Fruit fly (Drosophila melanogaster) whole organism, wandering third instar larva: Measurements from ENCODE around the gene Dus1.

Experiments used
- Abd-B ChIP-seq: fragments of >200 bp; optimal IDR thresholded peaks from 2 replicates; lab custom pipeline; 2017; ENCODE audit warnings: missing biosample characterization, missing genetic modification characterization
- CG32264 ChIP-seq: fragments of 200-800 bp; sonication (Bioruptor generic); optimal IDR thresholded peaks from 2 replicates; lab custom pipeline; 2016; ENCODE audit warnings: missing biosample characterization, missing genetic modification characterization
- CG9705 ChIP-seq: fragments of 200-800 bp; sonication (Bioruptor generic); optimal IDR thresholded peaks from 2 replicates; lab custom pipeline; 2018; ENCODE audit warnings: missing biosample characterization, mild to moderate bottlenecking, missing genetic modification characterization
- CrebA ChIP-seq: fragments of 200-800 bp; sonication (Bioruptor generic); optimal IDR thresholded peaks from 2 replicates; lab custom pipeline; 2016; ENCODE audit warnings: missing biosample characterization, mild to moderate bottlenecking, missing genetic modification characterization, borderline replicate concordance
- Dfd ChIP-seq: fragments of >200 bp; optimal IDR thresholded peaks from 2 replicates; lab custom pipeline; 2017; ENCODE audit warnings: missing biosample characterization, missing genetic modification characterization
- Dif ChIP-seq: fragments of 200-275, 200-300 bp; sonication (Bioruptor generic); optimal IDR thresholded peaks from 2 replicates; lab custom pipeline; 2018; ENCODE audit warnings: missing biosample characterization, missing genetic modification characterization; ENCODE audit not compliant: partially characterized antibody
- GATAd ChIP-seq: sonication (Bioruptor generic); optimal IDR thresholded peaks from 2 replicates; lab custom pipeline; 2016; ENCODE audit warnings: missing biosample characterization, missing genetic modification characterization
- HLH106 ChIP-seq: fragments of 200-800 bp; optimal IDR thresholded peaks from 3 replicates; lab custom pipeline; 2019; ENCODE audit warnings: missing biosample characterization, mild to moderate bottlenecking, missing genetic modification characterization, moderate library complexity
- Hnf4 ChIP-seq: fragments of 200-800 bp; sonication (Bioruptor generic); optimal IDR thresholded peaks from 2 replicates; lab custom pipeline; 2016; ENCODE audit warnings: missing biosample characterization, mild to moderate bottlenecking, missing genetic modification characterization
- Hr78 ChIP-seq: fragments of >200 bp; optimal IDR thresholded peaks from 2 replicates; lab custom pipeline; 2017; ENCODE audit warnings: missing biosample characterization, missing genetic modification characterization
- Hr83 ChIP-seq: fragments of 200-300 bp; sonication (Bioruptor generic); optimal IDR thresholded peaks from 2 replicates; lab custom pipeline; 2016; ENCODE audit warnings: missing biosample characterization, mild to moderate bottlenecking, missing genetic modification characterization, moderate library complexity; ENCODE audit not compliant: poor library complexity, severe bottlenecking
- Jra ChIP-seq: sonication (Bioruptor generic); optimal IDR thresholded peaks from 2 replicates; lab custom pipeline; 2016; ENCODE audit warnings: missing biosample characterization, missing genetic modification characterization
- Mio ChIP-seq: sonication (Bioruptor generic); optimal IDR thresholded peaks from 2 replicates; lab custom pipeline; 2016; ENCODE audit warnings: missing biosample characterization, missing genetic modification characterization
- Myc ChIP-seq: fragments of >200 bp; optimal IDR thresholded peaks from 2 replicates; lab custom pipeline; 2017
- N ChIP-seq: fragments of >200 bp; optimal IDR thresholded peaks from 2 replicates; lab custom pipeline; 2018; ENCODE audit warnings: missing biosample characterization, missing external identifiers, missing genetic modification characterization
- OdsH ChIP-seq: fragments of 200-800 bp; sonication (Bioruptor generic); optimal IDR thresholded peaks from 2 replicates; lab custom pipeline; 2016; ENCODE audit warnings: missing biosample characterization, mild to moderate bottlenecking, missing genetic modification characterization
- Rel ChIP-seq, 2 experiments: fragments of 200-800 bp; sonication (Bioruptor generic) in 1 of 2; optimal IDR thresholded peaks; 2 replicates in 1 of 2; 3 replicates in 1 of 2; lab custom pipeline; 2016 to 2019; ENCODE audit warnings: mild to moderate bottlenecking in 2 of 2, missing biosample characterization in 2 of 2, missing genetic modification characterization in 2 of 2, moderate library complexity in 1 of 2
- Sp1 ChIP-seq: fragments of 200-800 bp; sonication (Bioruptor generic); optimal IDR thresholded peaks from 3 replicates; lab custom pipeline; 2019; ENCODE audit warnings: missing biosample characterization, mild to moderate bottlenecking, missing genetic modification characterization, moderate library complexity
- Vsx2 ChIP-seq: fragments of 200-300, 225-300 bp; sonication (Bioruptor generic); optimal IDR thresholded peaks from 2 replicates; lab custom pipeline; 2018; ENCODE audit warnings: missing biosample characterization, missing genetic modification characterization; ENCODE audit not compliant: partially characterized antibody
- br ChIP-seq: fragments of 200-800 bp; sonication (Bioruptor generic); optimal IDR thresholded peaks from 2 replicates; lab custom pipeline; 2016; ENCODE audit warnings: missing biosample characterization, missing genetic modification characterization
- brk ChIP-seq: fragments of 200-800 bp; sonication (Bioruptor generic); optimal IDR thresholded peaks from 2 replicates; lab custom pipeline; 2016; ENCODE audit warnings: missing biosample characterization, mild to moderate bottlenecking, missing genetic modification characterization
- dl ChIP-seq, 2 experiments: fragments of 175-275, 200-275 bp in 1 of 2; fragments of 200-275 bp in 1 of 2; sonication (Bioruptor generic); optimal IDR thresholded peaks; lab custom pipeline; 2018; ENCODE audit warnings: mild to moderate bottlenecking in 2 of 2, missing biosample characterization in 2 of 2, missing genetic modification characterization in 2 of 2, moderate library complexity in 2 of 2; ENCODE audit not compliant: partially characterized antibody in 2 of 2, insufficient read depth in 1 of 2
- dmrt93B ChIP-seq: fragments of 200-800 bp; sonication (Bioruptor generic); optimal IDR thresholded peaks from 2 replicates; lab custom pipeline; 2018; ENCODE audit warnings: missing biosample characterization, mild to moderate bottlenecking, missing genetic modification characterization
- dsf ChIP-seq: sonication (Bioruptor generic); optimal IDR thresholded peaks from 2 replicates; lab custom pipeline; 2016; ENCODE audit warnings: missing biosample characterization, missing genetic modification characterization, borderline replicate concordance
- ey ChIP-seq: fragments of 200-800 bp; sonication (Bioruptor generic); optimal IDR thresholded peaks from 2 replicates; lab custom pipeline; 2016; ENCODE audit warnings: missing biosample characterization, missing genetic modification characterization
- foxo ChIP-seq, 2 experiments: fragments of 200-800 bp; sonication (Bioruptor generic); optimal IDR thresholded peaks; 2 replicates in 1 of 2; 3 replicates in 1 of 2; lab custom pipeline; 2016 to 2017; ENCODE audit warnings: missing biosample characterization in 2 of 2, missing genetic modification characterization in 2 of 2
- fru ChIP-seq: fragments of 200-800 bp; sonication (Bioruptor generic); optimal IDR thresholded peaks from 3 replicates; lab custom pipeline; 2016; ENCODE audit warnings: missing biosample characterization, mild to moderate bottlenecking, missing genetic modification characterization
- h ChIP-seq: fragments of 200-800 bp; sonication (Bioruptor generic); optimal IDR thresholded peaks from 3 replicates; lab custom pipeline; 2016; ENCODE audit warnings: missing biosample characterization, mild to moderate bottlenecking, missing genetic modification characterization
- jim ChIP-seq: fragments of 175-275, 200-325 bp; sonication (Bioruptor generic); optimal IDR thresholded peaks from 2 replicates; lab custom pipeline; 2016; ENCODE audit warnings: missing biosample characterization, mild to moderate bottlenecking, missing genetic modification characterization
- lola ChIP-seq: fragments of >200 bp; optimal IDR thresholded peaks from 2 replicates; lab custom pipeline; 2017; ENCODE audit warnings: missing biosample characterization, missing genetic modification characterization
- pan ChIP-seq: fragments of >200 bp; optimal IDR thresholded peaks from 2 replicates; lab custom pipeline; 2017
- psq ChIP-seq: fragments of 200-800 bp; sonication (Bioruptor generic); optimal IDR thresholded peaks from 3 replicates; lab custom pipeline; 2017; ENCODE audit warnings: missing biosample characterization, mild to moderate bottlenecking, missing genetic modification characterization, moderate library complexity
- rgr ChIP-seq: fragments of 200-800 bp; sonication (Bioruptor generic); optimal IDR thresholded peaks from 3 replicates; lab custom pipeline; 2016; ENCODE audit warnings: missing biosample characterization, mild to moderate bottlenecking, missing genetic modification characterization
- sage ChIP-seq: fragments of 200-800 bp; sonication (Bioruptor generic); optimal IDR thresholded peaks from 2 replicates; lab custom pipeline; 2016; ENCODE audit warnings: missing biosample characterization, mild to moderate bottlenecking, missing genetic modification characterization
- sv ChIP-seq: fragments of 200-800 bp; sonication (Bioruptor generic); optimal IDR thresholded peaks from 3 replicates; lab custom pipeline; 2016; ENCODE audit warnings: missing biosample characterization, missing genetic modification characterization
- tai ChIP-seq: sonication (Bioruptor generic); optimal IDR thresholded peaks from 2 replicates; lab custom pipeline; 2016; ENCODE audit warnings: missing biosample characterization, missing genetic modification characterization
- usp ChIP-seq: fragments of >200 bp; optimal IDR thresholded peaks from 2 replicates; lab custom pipeline; 2017; ENCODE audit warnings: missing biosample characterization, missing genetic modification characterization
- woc ChIP-seq: sonication (Bioruptor generic); optimal IDR thresholded peaks from 2 replicates; lab custom pipeline; 2016; ENCODE audit warnings: missing biosample characterization, mild to moderate bottlenecking, missing genetic modification characterization

Gene Dus1

DNA sequence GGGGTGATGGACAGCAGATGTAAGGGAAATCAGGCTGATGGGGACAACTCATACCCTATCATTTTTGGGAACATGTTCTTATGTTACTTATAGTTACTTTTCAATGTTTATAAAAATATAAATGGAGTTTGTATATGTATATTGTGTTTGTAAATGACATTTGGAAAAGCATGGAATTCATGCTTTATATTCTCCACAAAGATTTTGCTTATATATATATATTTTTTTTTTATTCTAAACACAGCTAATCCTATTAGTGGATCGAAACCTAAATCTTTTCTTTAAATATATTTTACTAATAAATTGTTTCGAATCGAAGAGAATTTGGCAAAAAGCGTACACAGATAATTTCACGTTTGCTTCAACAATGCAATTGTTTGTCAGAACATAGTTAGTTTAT is 17.5 kb upstream of the Dus1 start, which contains the start of gene Amnionless:
TSS of gene Amnionless (minus strand) at position 101 of the 400 bp plus-strand sequence.
- TF ChIP-seq woc (GFP tag; lab: Kevin White, UChicago) (no peak), HLH106 (tag; lab: Kevin White, UChicago) (no peak), Vsx2 (GFP tag; lab: Kevin White, UChicago) (no peak), br (no peak), GATAd (GFP tag; lab: Kevin White, UChicago) (no peak), dsf (GFP tag; lab: Kevin White, UChicago) (no peak), tai (GFP tag; lab: Kevin White, UChicago) (no peak), Mio (GFP tag; lab: Kevin White, UChicago) (no peak)

DNA sequence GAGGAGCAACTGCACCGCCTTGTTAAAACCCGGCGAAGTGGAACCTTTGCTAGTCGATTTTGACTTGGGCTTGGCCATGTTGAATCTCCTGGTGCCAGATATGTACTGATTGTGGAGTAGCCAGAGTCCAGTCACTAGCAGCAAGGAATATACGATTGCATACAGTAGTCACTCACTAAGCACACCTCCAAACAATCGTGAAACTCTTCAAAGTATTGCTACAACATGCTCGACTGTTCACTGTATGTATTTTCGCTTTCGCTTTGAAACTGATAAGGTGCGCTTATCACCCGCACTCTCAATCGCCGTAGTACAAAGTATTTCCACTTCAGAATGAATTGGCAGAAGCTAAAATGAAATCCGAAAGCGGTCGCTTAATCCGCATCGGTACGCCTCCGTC is 14.9 kb upstream of the Dus1 start:
- peak; percentile 90 for TF ChIP-seq ey
- TF ChIP-seq dl (GFP tag; optimal IDR thresholded peaks at IDR 0.05; lab: Kevin White, UChicago; ENCODE audit: insufficient read depth in 1 of 2, partially characterized antibody in 2 of 2): no peak
- no peak for TF ChIP-seq Dfd (GFP tag; lab: Kevin White, UChicago)
- no peak for TF ChIP-seq Vsx2 (GFP tag; lab: Kevin White, UChicago)
- TF ChIP-seq psq: peak; percentile 93
- TF ChIP-seq usp (GFP tag; lab: Kevin White, UChicago): no peak
- TF ChIP-seq Dif: no peak
- TF ChIP-seq br: peak; percentile 92
- TF ChIP-seq dmrt93B (GFP tag; lab: Kevin White, UChicago): peak; percentile 55
- TF ChIP-seq sv (GFP tag; lab: Kevin White, UChicago): peak; percentile 36
- TF ChIP-seq Hr78 (GFP tag; lab: Kevin White, UChicago): no peak
- TF ChIP-seq tai (GFP tag; lab: Kevin White, UChicago): no peak
- TF ChIP-seq pan (lab: Kevin White, UChicago): no peak
- TF ChIP-seq Abd-B (GFP tag; lab: Kevin White, UChicago): no peak
- TF ChIP-seq Jra (GFP tag; lab: Kevin White, UChicago): peak; percentile 81
- no peak for TF ChIP-seq lola (GFP tag; lab: Kevin White, UChicago)
- TF ChIP-seq Hr83 (GFP tag; lab: Kevin White, UChicago): peak; percentile 98
- TF ChIP-seq Rel (GFP tag; optimal IDR thresholded peaks at IDR 0.05; lab: Kevin White, UChicago): peak; percentile 52
- peak; percentile 74 for TF ChIP-seq Rel (tag; optimal IDR thresholded peaks at IDR 0.05; lab: Kevin White, UChicago)
- peak; percentile 83 for TF ChIP-seq Sp1 (GFP tag; lab: Kevin White, UChicago)
- TF ChIP-seq CG9705 (GFP tag; lab: Kevin White, UChicago): peak; percentile 58
- peak; percentile 97 for TF ChIP-seq rgr
- peak; percentile 63 for TF ChIP-seq CG32264 (GFP tag; lab: Kevin White, UChicago)
- TF ChIP-seq OdsH (GFP tag; lab: Kevin White, UChicago): peak; percentile 91
- peak; percentile 90 for TF ChIP-seq fru (GFP tag; lab: Kevin White, UChicago)
- TF ChIP-seq h: peak; percentile 95
- TF ChIP-seq HLH106 (tag; lab: Kevin White, UChicago): peak; percentile 79
- no peak for TF ChIP-seq Myc (lab: Kevin White, UChicago)
- TF ChIP-seq sage (GFP tag; lab: Kevin White, UChicago): peak; percentile 69
- TF ChIP-seq woc (GFP tag; lab: Kevin White, UChicago): peak; percentile 84
- no peak for TF ChIP-seq N
- peak; percentile 98 for TF ChIP-seq Hnf4
- TF ChIP-seq CrebA: no peak
- TF ChIP-seq brk (GFP tag; lab: Kevin White, UChicago): no peak
- TF ChIP-seq Mio (GFP tag; lab: Kevin White, UChicago): peak; percentile 66
- TF ChIP-seq GATAd (GFP tag; lab: Kevin White, UChicago): no peak
- TF ChIP-seq foxo (GFP tag; optimal IDR thresholded peaks at IDR 0.05; lab: Kevin White, UChicago): peak; percentile 70 to 96
- TF ChIP-seq dsf (GFP tag; lab: Kevin White, UChicago): peak; percentile 16
- TF ChIP-seq jim (GFP tag; lab: Kevin White, UChicago): peak; percentile 13
